Fruit fly (Drosophila melanogaster) whole organism, wandering third instar larva: ENCODE results near the gene PSMG1.

Source experiments
- CG9705 ChIP-seq: fragments of 200-800 bp; sonication (Bioruptor generic); optimal IDR thresholded peaks from 2 replicates; lab custom pipeline; 2018; ENCODE audit warnings: missing biosample characterization, mild to moderate bottlenecking, missing genetic modification characterization
- Dfd ChIP-seq: fragments of >200 bp; optimal IDR thresholded peaks from 2 replicates; lab custom pipeline; 2017; ENCODE audit warnings: missing biosample characterization, missing genetic modification characterization
- Mio ChIP-seq: sonication (Bioruptor generic); optimal IDR thresholded peaks from 2 replicates; lab custom pipeline; 2016; ENCODE audit warnings: missing biosample characterization, missing genetic modification characterization
- OdsH ChIP-seq: fragments of 200-800 bp; sonication (Bioruptor generic); optimal IDR thresholded peaks from 2 replicates; lab custom pipeline; 2016; ENCODE audit warnings: missing biosample characterization, mild to moderate bottlenecking, missing genetic modification characterization
- Sp1 ChIP-seq: fragments of 200-800 bp; sonication (Bioruptor generic); optimal IDR thresholded peaks from 3 replicates; lab custom pipeline; 2019; ENCODE audit warnings: missing biosample characterization, mild to moderate bottlenecking, missing genetic modification characterization, moderate library complexity
- Vsx2 ChIP-seq: fragments of 200-300, 225-300 bp; sonication (Bioruptor generic); optimal IDR thresholded peaks from 2 replicates; lab custom pipeline; 2018; ENCODE audit warnings: missing biosample characterization, missing genetic modification characterization; ENCODE audit not compliant: partially characterized antibody
- brk ChIP-seq: fragments of 200-800 bp; sonication (Bioruptor generic); optimal IDR thresholded peaks from 2 replicates; lab custom pipeline; 2016; ENCODE audit warnings: missing biosample characterization, mild to moderate bottlenecking, missing genetic modification characterization
- dl ChIP-seq, 2 experiments: fragments of 175-275, 200-275 bp in 1 of 2; fragments of 200-275 bp in 1 of 2; sonication (Bioruptor generic); optimal IDR thresholded peaks; lab custom pipeline; 2018; ENCODE audit warnings: mild to moderate bottlenecking in 2 of 2, missing biosample characterization in 2 of 2, missing genetic modification characterization in 2 of 2, moderate library complexity in 2 of 2; ENCODE audit not compliant: partially characterized antibody in 2 of 2, insufficient read depth in 1 of 2
- dmrt93B ChIP-seq: fragments of 200-800 bp; sonication (Bioruptor generic); optimal IDR thresholded peaks from 2 replicates; lab custom pipeline; 2018; ENCODE audit warnings: missing biosample characterization, mild to moderate bottlenecking, missing genetic modification characterization
- fru ChIP-seq: fragments of 200-800 bp; sonication (Bioruptor generic); optimal IDR thresholded peaks from 3 replicates; lab custom pipeline; 2016; ENCODE audit warnings: missing biosample characterization, mild to moderate bottlenecking, missing genetic modification characterization
- h ChIP-seq: fragments of 200-800 bp; sonication (Bioruptor generic); optimal IDR thresholded peaks from 3 replicates; lab custom pipeline; 2016; ENCODE audit warnings: missing biosample characterization, mild to moderate bottlenecking, missing genetic modification characterization
- pan ChIP-seq: fragments of >200 bp; optimal IDR thresholded peaks from 2 replicates; lab custom pipeline; 2017
- tai ChIP-seq: sonication (Bioruptor generic); optimal IDR thresholded peaks from 2 replicates; lab custom pipeline; 2016; ENCODE audit warnings: missing biosample characterization, missing genetic modification characterization
- usp ChIP-seq: fragments of >200 bp; optimal IDR thresholded peaks from 2 replicates; lab custom pipeline; 2017; ENCODE audit warnings: missing biosample characterization, missing genetic modification characterization

- TF ChIP-seq h (GFP tag; lab: Kevin White, UChicago), result peak; percentile 63
- TF ChIP-seq fru (GFP tag; lab: Kevin White, UChicago), result peak; percentile 43
- TF ChIP-seq Dfd (GFP tag; lab: Kevin White, UChicago), result no peak
- TF ChIP-seq tai, result no peak
- TF ChIP-seq pan, result no peak
- peak; percentile 9 for TF ChIP-seq Sp1 (GFP tag; lab: Kevin White, UChicago)
- TF ChIP-seq CG9705 (GFP tag; lab: Kevin White, UChicago), result peak; percentile 31
- TF ChIP-seq usp (GFP tag; lab: Kevin White, UChicago), result no peak
- peak; percentile 49 for TF ChIP-seq dmrt93B (GFP tag; lab: Kevin White, UChicago)
- no peak for TF ChIP-seq brk
- TF ChIP-seq dl (GFP tag; optimal IDR thresholded peaks at IDR 0.05; lab: Kevin White, UChicago; ENCODE audit: insufficient read depth in 1 of 2, partially characterized antibody in 2 of 2), result no peak
- no peak for TF ChIP-seq Vsx2 (GFP tag; lab: Kevin White, UChicago)
- peak; percentile 47 for TF ChIP-seq OdsH (GFP tag; lab: Kevin White, UChicago)
- TF ChIP-seq Mio (GFP tag; lab: Kevin White, UChicago), result peak; percentile 29
Observed at dm6 chr3R:5778731-5779593, 15.2 kb downstream of the PSMG1 start, which contains the start of gene jagn.
